Worm (Caenorhabditis elegans): ENCODE data around the gene ctsa-4.1.

Gene ctsa-4.1

ce11 chrII:6373361-6373760 is 6.6 kb downstream of the ctsa-4.1 start:
- TF ChIP-seq sea-1 (GFP tag; conservative IDR thresholded peaks at IDR 0.05), result no peak
- no peak for TF ChIP-seq B0310.2 (tag; optimal IDR thresholded peaks at IDR 0.05)
- TF ChIP-seq ama-1 (optimal IDR thresholded peaks at IDR 0.05), result no peak

ce11 chrII:6374646-6375045 is 7.8 kb downstream of the ctsa-4.1 start:
- TF ChIP-seq ceh-36 (tag; optimal IDR thresholded peaks at IDR 0.05) (no peak), tbx-11 (GFP tag; IDR thresholded peaks at IDR 0.05) (no peak), sea-1 (GFP tag; conservative IDR thresholded peaks at IDR 0.05) (no peak), hmbx-1 (tag; optimal IDR thresholded peaks at IDR 0.05) (no peak), hnd-1 (tag; optimal IDR thresholded peaks at IDR 0.05) (no peak), flt-1 (GFP tag; IDR thresholded peaks at IDR 0.05) (no peak), tbx-37 (GFP tag; conservative IDR thresholded peaks at IDR 0.05) (no peak)

- TF ChIP-seq ceh-36 (tag; optimal IDR thresholded peaks at IDR 0.05) (no peak), pes-1 (GFP tag; IDR thresholded peaks at IDR 0.05) (no peak), scrt-1 (GFP tag; IDR thresholded peaks at IDR 0.05) (no peak), tbx-11 (GFP tag; IDR thresholded peaks at IDR 0.05) (no peak), F13C5.2 (tag; optimal IDR thresholded peaks at IDR 0.05) (no peak), tra-4 (tag; optimal IDR thresholded peaks at IDR 0.05) (no peak), ceh-13 (GFP tag; optimal IDR thresholded peaks at IDR 0.05) (no peak), sea-1 (GFP tag; conservative IDR thresholded peaks at IDR 0.05) (no peak), ama-1 (optimal IDR thresholded peaks at IDR 0.05) (no peak), flt-1 (GFP tag; IDR thresholded peaks at IDR 0.05) (no peak), tbx-37 (GFP tag; conservative IDR thresholded peaks at IDR 0.05) (no peak), aly-1 (tag; optimal IDR thresholded peaks at IDR 0.05) (no peak), hmbx-1 (tag; optimal IDR thresholded peaks at IDR 0.05) (no peak), B0310.2 (tag; optimal IDR thresholded peaks at IDR 0.05) (no peak), hmg-4 (GFP tag; optimal IDR thresholded peaks at IDR 0.05) (no peak)
These were observed 9.9 kb downstream of the ctsa-4.1 start for ce11 chrII:6376693-6377092.

ce11 chrII:6377381-6377948 is 10.7 kb downstream of the ctsa-4.1 start:
- TF ChIP-seq sea-1 (GFP tag; conservative IDR thresholded peaks at IDR 0.05) (no peak), tbx-11 (GFP tag; IDR thresholded peaks at IDR 0.05) (no peak), scrt-1 (GFP tag; IDR thresholded peaks at IDR 0.05) (no peak), hmbx-1 (tag; optimal IDR thresholded peaks at IDR 0.05) (no peak), tbx-37 (GFP tag; conservative IDR thresholded peaks at IDR 0.05) (no peak), B0310.2 (tag; optimal IDR thresholded peaks at IDR 0.05) (no peak), pes-1 (GFP tag; IDR thresholded peaks at IDR 0.05) (no peak), F13C5.2 (tag; optimal IDR thresholded peaks at IDR 0.05) (no peak), ceh-13 (GFP tag; optimal IDR thresholded peaks at IDR 0.05) (no peak), ama-1 (optimal IDR thresholded peaks at IDR 0.05) (no peak), tra-4 (tag; optimal IDR thresholded peaks at IDR 0.05) (no peak), ets-7 (tag; optimal IDR thresholded peaks at IDR 0.05) (no peak), aly-1 (tag; optimal IDR thresholded peaks at IDR 0.05) (no peak), flt-1 (GFP tag; IDR thresholded peaks at IDR 0.05) (no peak), hnd-1 (tag; optimal IDR thresholded peaks at IDR 0.05) (no peak), ceh-36 (tag; optimal IDR thresholded peaks at IDR 0.05) (no peak), hmg-4 (GFP tag; optimal IDR thresholded peaks at IDR 0.05) (no peak)

ce11 chrII:6379038-6379563 is 12.3 kb downstream of the ctsa-4.1 start:
- TF ChIP-seq hmbx-1 (tag; optimal IDR thresholded peaks at IDR 0.05) (no peak), tbx-11 (GFP tag; IDR thresholded peaks at IDR 0.05) (no peak), ceh-13 (GFP tag; optimal IDR thresholded peaks at IDR 0.05) (no peak), pes-1 (GFP tag; IDR thresholded peaks at IDR 0.05) (no peak), sea-1 (GFP tag; conservative IDR thresholded peaks at IDR 0.05) (no peak), flt-1 (GFP tag; IDR thresholded peaks at IDR 0.05) (no peak), hnd-1 (tag; optimal IDR thresholded peaks at IDR 0.05) (no peak), ama-1 (optimal IDR thresholded peaks at IDR 0.05) (no peak), tra-4 (tag; optimal IDR thresholded peaks at IDR 0.05) (no peak), B0310.2 (tag; optimal IDR thresholded peaks at IDR 0.05) (no peak)

- TF ChIP-seq tbx-11 (GFP tag; IDR thresholded peaks at IDR 0.05) (no peak), hmbx-1 (tag; optimal IDR thresholded peaks at IDR 0.05) (no peak), F13C5.2 (tag; optimal IDR thresholded peaks at IDR 0.05) (no peak), ama-1 (optimal IDR thresholded peaks at IDR 0.05) (no peak), scrt-1 (GFP tag; IDR thresholded peaks at IDR 0.05) (no peak), tbx-37 (GFP tag; conservative IDR thresholded peaks at IDR 0.05) (no peak), aly-1 (tag; optimal IDR thresholded peaks at IDR 0.05) (no peak), ets-7 (tag; optimal IDR thresholded peaks at IDR 0.05) (no peak), ceh-13 (GFP tag; optimal IDR thresholded peaks at IDR 0.05) (no peak), hnd-1 (tag; optimal IDR thresholded peaks at IDR 0.05) (no peak), pes-1 (GFP tag; IDR thresholded peaks at IDR 0.05) (no peak), ceh-36 (tag; optimal IDR thresholded peaks at IDR 0.05) (no peak), flt-1 (GFP tag; IDR thresholded peaks at IDR 0.05) (no peak), sea-1 (GFP tag; conservative IDR thresholded peaks at IDR 0.05) (no peak), tra-4 (tag; optimal IDR thresholded peaks at IDR 0.05) (no peak), B0310.2 (tag; optimal IDR thresholded peaks at IDR 0.05) (no peak), hmg-4 (GFP tag; optimal IDR thresholded peaks at IDR 0.05) (no peak)
These were observed 14.1 kb downstream of the ctsa-4.1 start, which contains the start of gene F58F12.12 for ce11 chrII:6380866-6381265. Gene F58F12.12 (plus strand): TSS chrII:6381166.

- TF ChIP-seq flt-1 (GFP tag; IDR thresholded peaks at IDR 0.05) (no peak), tbx-37 (GFP tag; conservative IDR thresholded peaks at IDR 0.05) (peak; percentile 38; the same call in 1 of the 2 replicates), F13C5.2 (tag; optimal IDR thresholded peaks at IDR 0.05) (peak; percentile 52), hmg-4 (GFP tag; optimal IDR thresholded peaks at IDR 0.05) (no peak), tbx-11 (GFP tag; IDR thresholded peaks at IDR 0.05) (no peak), B0310.2 (tag; optimal IDR thresholded peaks at IDR 0.05) (no peak)
These were observed 16.4 kb downstream of the ctsa-4.1 start, which contains the start of gene F58F12.1 for ce11 chrII:6383183-6383695. Gene F58F12.1 (plus strand): TSS chrII:6383645.
